Worm (Caenorhabditis elegans): ENCODE measurements around the gene F20G2.5.

ce11 chrV:13794046-13794445, 22.7 kb downstream of the F20G2.5 start:
- TF ChIP-seq zag-1 (tag; optimal IDR thresholded peaks at IDR 0.05) (no peak), fos-1 (tag; optimal IDR thresholded peaks at IDR 0.05) (no peak), ztf-4 (tag; optimal IDR thresholded peaks at IDR 0.05) (no peak), ama-1 (optimal IDR thresholded peaks at IDR 0.05) (no peak), R02D3.7 (tag; optimal IDR thresholded peaks at IDR 0.05) (no peak), unc-62 (GFP tag; optimal IDR thresholded peaks at IDR 0.05) (no peak), elt-3 (tag; optimal IDR thresholded peaks at IDR 0.05) (no peak), lin-39 (tag; optimal IDR thresholded peaks at IDR 0.05) (no peak), aly-2 (tag; optimal IDR thresholded peaks at IDR 0.05) (no peak), ceh-82 (tag; optimal IDR thresholded peaks at IDR 0.05) (no peak), nhr-12 (tag; optimal IDR thresholded peaks at IDR 0.05) (no peak), mdl-1 (tag; optimal IDR thresholded peaks at IDR 0.05) (no peak), nhr-10 (tag; optimal IDR thresholded peaks at IDR 0.05) (no peak)
